Fruit fly (Drosophila melanogaster): ENCODE data around the gene scaf6.

dm6 chr3L:17024095-17024639 lies 18.2 kb downstream of the scaf6 start, which contains the start of gene Fit2:
- TF ChIP-seq fru (GFP tag; optimal IDR thresholded peaks at IDR 0.05) (no peak), Myc (optimal IDR thresholded peaks at IDR 0.05) (no peak), dmrt93B (GFP tag; optimal IDR thresholded peaks at IDR 0.05) (no peak), CG9705 (GFP tag; optimal IDR thresholded peaks at IDR 0.05) (no peak), OdsH (GFP tag; optimal IDR thresholded peaks at IDR 0.05) (no peak), woc (GFP tag; optimal IDR thresholded peaks at IDR 0.05) (no peak), h (GFP tag; optimal IDR thresholded peaks at IDR 0.05) (no peak)

All from whole organism, wandering third instar larva.